Worm (Caenorhabditis elegans): ENCODE results near the gene T08D2.4.
"Not testable (repeated sequence)": the region's sequence is repeated elsewhere in the genome, so short reads cannot be mapped to it uniquely, and the experiment has no call there.

- not testable (repeated sequence) for TF ChIP-seq med-1 (GFP tag; optimal IDR thresholded peaks at IDR 0.05; ENCODE audit: insufficient read depth); cog-1 (tag; optimal IDR thresholded peaks at IDR 0.05); flt-1 (GFP tag; IDR thresholded peaks at IDR 0.05); klf-2 (GFP tag; conservative IDR thresholded peaks at IDR 0.05)
These were observed 6.4 kb downstream of the T08D2.4 start for ce11 chrX:183572-183971.
